Worm (Caenorhabditis elegans): Measurements from ENCODE around the gene srg-1.

The srg-1 gene

ce11 chrIII:6240528-6240927 is 17.6 kb downstream of the srg-1 start, which contains the start of gene T12A2.3:
Gene T12A2.3 (plus strand): TSS chrIII:6240828.
- TF ChIP-seq F10B5.3 (tag; optimal IDR thresholded peaks at IDR 0.05) = no peak
- TF ChIP-seq daf-12 (tag; optimal IDR thresholded peaks at IDR 0.05) = no peak
- no peak for TF ChIP-seq nhr-11 (tag; optimal IDR thresholded peaks at IDR 0.05)
- TF ChIP-seq ztf-7 (tag; optimal IDR thresholded peaks at IDR 0.05) = no peak
- no peak for TF ChIP-seq F37D6.2 (tag; optimal IDR thresholded peaks at IDR 0.05)

ce11 chrIII:6236649-6237048 is 21.5 kb downstream of the srg-1 start, which contains the start of gene T12A2.21:
Gene T12A2.21 (minus strand): TSS chrIII:6236749.
- TF ChIP-seq nhr-42 (GFP tag; IDR thresholded peaks at IDR 0.05) = no peak
- no peak for TF ChIP-seq ceh-20 (GFP tag; IDR thresholded peaks at IDR 0.05)
- no peak for TF ChIP-seq fkh-10 (GFP tag; optimal IDR thresholded peaks at IDR 0.05)
- no peak for TF ChIP-seq daf-8 (GFP tag; IDR thresholded peaks at IDR 0.05)
- TF ChIP-seq aly-2 (tag; optimal IDR thresholded peaks at IDR 0.05) = no peak
- no peak for TF ChIP-seq nhr-102 (tag; optimal IDR thresholded peaks at IDR 0.05)

- peak; percentile 95 for TF ChIP-seq pqm-1 (tag; optimal IDR thresholded peaks at IDR 0.05)
- no peak for TF ChIP-seq nhr-25 (tag; optimal IDR thresholded peaks at IDR 0.05; ENCODE audit: borderline replicate concordance, insufficient read depth)
- peak; percentile 77 for TF ChIP-seq dve-1 (tag; optimal IDR thresholded peaks at IDR 0.05; ENCODE audit: insufficient read depth)
- TF ChIP-seq nhr-48 (tag; optimal IDR thresholded peaks at IDR 0.05) = no peak
- no peak for TF ChIP-seq dmd-8 (GFP tag; IDR thresholded peaks at IDR 0.05)
- TF ChIP-seq mxl-3 (GFP tag; optimal IDR thresholded peaks at IDR 0.05) = peak; percentile 51
- TF ChIP-seq nhr-237 (tag; optimal IDR thresholded peaks at IDR 0.05) = no peak
- peak; percentile 73 for TF ChIP-seq php-3 (GFP tag; IDR thresholded peaks at IDR 0.05)
- no peak for TF ChIP-seq F37D6.2 (tag; optimal IDR thresholded peaks at IDR 0.05)
- no peak for TF ChIP-seq daf-16 (GFP tag; optimal IDR thresholded peaks at IDR 0.05)
- peak; percentile 80 for TF ChIP-seq daf-16 (tag; optimal IDR thresholded peaks at IDR 0.05)
- TF ChIP-seq Y48G9A.11 (GFP tag; IDR thresholded peaks at IDR 0.05) = no peak
- no peak for TF ChIP-seq pha-4 (GFP tag; IDR thresholded peaks at IDR 0.05)
- TF ChIP-seq pha-4 (tag; optimal IDR thresholded peaks at IDR 0.05) = peak; percentile 39
- TF ChIP-seq ceh-82 (tag; optimal IDR thresholded peaks at IDR 0.05) = no peak
- TF ChIP-seq nhr-28 (tag; optimal IDR thresholded peaks at IDR 0.05) = peak; percentile 88
- peak; percentile 74 for TF ChIP-seq nhr-77 (tag; optimal IDR thresholded peaks at IDR 0.05)
Measured at ce11 chrIII:6231880-6232279, 26.3 kb downstream of the srg-1 start.

- TF ChIP-seq T20F7.1 (GFP tag; optimal IDR thresholded peaks at IDR 0.05) = no peak
- TF ChIP-seq unc-62 (GFP tag; optimal IDR thresholded peaks at IDR 0.05 in 1 of 2) = peak in 1 of 2 experiments; percentile 47
- no peak for TF ChIP-seq unc-62 (tag; optimal IDR thresholded peaks at IDR 0.05)
Measured at ce11 chrIII:6230870-6231269, 27.3 kb downstream of the srg-1 start, which contains the start of gene esyt-2. Gene esyt-2 (minus strand): TSS chrIII:6230970.

ce11 chrIII:6221403-6221802 is 36.8 kb downstream of the srg-1 start:
- TF ChIP-seq aha-1 (tag) (peak; percentile 56), sdz-12 (GFP tag; optimal IDR thresholded peaks at IDR 0.05) (no peak)

- no peak for TF ChIP-seq mxl-3 (GFP tag; optimal IDR thresholded peaks at IDR 0.05)
- no peak for TF ChIP-seq duxl-1 (tag; optimal IDR thresholded peaks at IDR 0.05; ENCODE audit: poor library complexity)
- no peak for TF ChIP-seq ceh-20 (GFP tag; IDR thresholded peaks at IDR 0.05)
- TF ChIP-seq lin-29 (GFP tag; IDR thresholded peaks at IDR 0.05) = no peak
- TF ChIP-seq ztf-11 (tag; optimal IDR thresholded peaks at IDR 0.05) = no peak
- TF ChIP-seq mep-1 (tag; optimal IDR thresholded peaks at IDR 0.05) = no peak
- no peak for TF ChIP-seq nhr-11 (tag; optimal IDR thresholded peaks at IDR 0.05)
- TF ChIP-seq F44E2.7 (GFP tag; IDR thresholded peaks at IDR 0.05) = no peak
- no peak for TF ChIP-seq mdt-29 (GFP tag; IDR thresholded peaks at IDR 0.05)
- TF ChIP-seq attf-4 (tag; optimal IDR thresholded peaks at IDR 0.05) = no peak
- TF ChIP-seq Y75B8A.6 (GFP tag; IDR thresholded peaks at IDR 0.05) = no peak
- TF ChIP-seq fkh-10 (GFP tag; optimal IDR thresholded peaks at IDR 0.05) = no peak
- no peak for TF ChIP-seq lim-7 (GFP tag; IDR thresholded peaks at IDR 0.05)
- TF ChIP-seq nhr-25 (tag; optimal IDR thresholded peaks at IDR 0.05; ENCODE audit: borderline replicate concordance, insufficient read depth) = no peak
- TF ChIP-seq saeg-2 (GFP tag; IDR thresholded peaks at IDR 0.05) = no peak
- TF ChIP-seq madf-5 (GFP tag; IDR thresholded peaks at IDR 0.05) = no peak
- TF ChIP-seq R02D3.7 (tag; optimal IDR thresholded peaks at IDR 0.05) = no peak
Measured at ce11 chrIII:6216833-6217466, 41.2 kb downstream of the srg-1 start, which contains the start of gene hot-4. Gene hot-4 (plus strand): TSS chrIII:6217416.
